2 fruit fly cellular contexts compared by ENCODE assay signal in the genomic region with DNA sequence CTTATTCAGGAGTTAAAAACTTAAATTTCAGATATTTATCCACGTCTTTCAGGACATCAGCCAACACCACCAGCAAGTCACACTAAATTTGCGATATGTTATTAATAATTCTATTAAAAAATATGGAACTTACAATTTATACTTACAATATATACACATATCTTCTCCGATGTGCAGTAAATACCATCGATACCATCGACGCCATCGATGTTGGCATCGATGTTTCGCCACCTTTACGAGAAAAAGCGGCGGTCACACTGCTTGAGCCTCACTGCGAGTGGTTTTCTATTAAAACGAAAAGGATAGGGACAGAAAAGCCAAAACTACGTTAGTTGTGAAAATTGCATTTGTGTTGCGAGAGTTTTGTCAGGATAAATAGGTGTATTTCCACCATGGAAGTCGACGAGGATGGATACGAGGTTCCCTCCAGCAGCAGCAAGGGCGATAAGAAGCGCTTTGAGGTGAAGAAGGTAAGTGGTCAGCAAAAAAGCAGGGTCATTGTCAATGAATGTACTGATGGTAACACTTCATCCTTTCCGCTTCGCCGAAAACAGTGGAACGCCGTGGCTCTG.
A peak's percentile ranks its signal among the peaks of the same experiment; 100 is the strongest.
TF ChIP-seq lines count a peak whose summit lies in the region.

TSS of gene Roc1a (plus strand) at position 249 of the 572 bp plus-strand sequence.

TF ChIP-seq in whole organism, adult, 20 proteins besides CTCF, POLR2A, EP300 and RAD21 (continued from another document):
- no peak for TF ChIP-seq CG5204 (GFP tag; optimal IDR thresholded peaks at IDR 0.05; lab: Kevin White, UChicago)
- no peak for TF ChIP-seq CG12768 (GFP tag; optimal IDR thresholded peaks at IDR 0.05; lab: Kevin White, UChicago)
- no peak for TF ChIP-seq kay (GFP tag; lab: Kevin White, UChicago; ENCODE audit: borderline replicate concordance)

TF ChIP-seq in whole organism, embryonic, 481 proteins besides CTCF, POLR2A, EP300 and RAD21 (continued from another document and continues in another):
- TF ChIP-seq cg (GFP tag; optimal IDR thresholded peaks at IDR 0.05; lab: Kevin White, UChicago): no peak
- TF ChIP-seq CG13775 (GFP tag; optimal IDR thresholded peaks at IDR 0.05; lab: Kevin White, UChicago): peak; percentile 45
- TF ChIP-seq seq (GFP tag; IDR thresholded peaks at IDR 0.05; lab: Robert Waterston, UW): no peak
- no peak for TF ChIP-seq CG31224 (GFP tag; IDR thresholded peaks at IDR 0.05; lab: Robert Waterston, UW)
- peak; percentile 85 for TF ChIP-seq CG42726 (GFP tag; IDR thresholded peaks at IDR 0.05; lab: Robert Waterston, UW; ENCODE audit: partially characterized antibody)
- peak; percentile 23 for TF ChIP-seq nmo (GFP tag; optimal IDR thresholded peaks at IDR 0.05; lab: Kevin White, UChicago)
- TF ChIP-seq gfzf (GFP tag; optimal IDR thresholded peaks at IDR 0.05; lab: Kevin White, UChicago): peak; percentile 64
- no peak for TF ChIP-seq CG10654 (GFP tag; optimal IDR thresholded peaks at IDR 0.05; lab: Kevin White, UChicago)
- peak; percentile 25 for TF ChIP-seq CG30020 (tag; optimal IDR thresholded peaks at IDR 0.05; lab: Kevin White, UChicago)
- TF ChIP-seq Scr (GFP tag; IDR thresholded peaks at IDR 0.05; lab: Robert Waterston, UW; ENCODE audit: partially characterized antibody): peak; percentile 73
- no peak for TF ChIP-seq CG13296 (GFP tag; optimal IDR thresholded peaks at IDR 0.05; lab: Kevin White, UChicago)
- TF ChIP-seq CG14710 (tag; optimal IDR thresholded peaks at IDR 0.05; lab: Kevin White, UChicago): peak; percentile 32
- no peak for TF ChIP-seq CG15601 (tag; optimal IDR thresholded peaks at IDR 0.05; lab: Kevin White, UChicago)
- TF ChIP-seq sisA (GFP tag; IDR thresholded peaks at IDR 0.05; lab: Robert Waterston, UW): no peak
- no peak for TF ChIP-seq CG5953 (GFP tag; IDR thresholded peaks at IDR 0.05; lab: Robert Waterston, UW)
- TF ChIP-seq ken (GFP tag; IDR thresholded peaks at IDR 0.05; lab: Robert Waterston, UW): no peak
- TF ChIP-seq fd64A (GFP tag; optimal IDR thresholded peaks at IDR 0.05; lab: Kevin White, UChicago): no peak
- no peak for TF ChIP-seq CG4328 (GFP tag; optimal IDR thresholded peaks at IDR 0.05; lab: Kevin White, UChicago)
- TF ChIP-seq CG1603 (tag; optimal IDR thresholded peaks at IDR 0.05; lab: Kevin White, UChicago): peak; percentile 36
- peak; percentile 76 for TF ChIP-seq CG14860 (GFP tag; IDR thresholded peaks at IDR 0.05; lab: Robert Waterston, UW; ENCODE audit: partially characterized antibody)
- no peak for TF ChIP-seq CG31365 (tag; optimal IDR thresholded peaks at IDR 0.05; lab: Kevin White, UChicago)
- TF ChIP-seq inv (GFP tag; IDR thresholded peaks at IDR 0.05; lab: Robert Waterston, UW; ENCODE audit: partially characterized antibody): peak; percentile 70
- no peak for TF ChIP-seq CG2202 (tag; optimal IDR thresholded peaks at IDR 0.05; lab: Kevin White, UChicago)
- peak; percentile 9 for TF ChIP-seq sug (tag; optimal IDR thresholded peaks at IDR 0.05; lab: Kevin White, UChicago)
- TF ChIP-seq esg (GFP tag; conservative IDR thresholded peaks at IDR 0.05; lab: Robert Waterston, UW): no peak
- no peak for TF ChIP-seq gcm (GFP tag; optimal IDR thresholded peaks at IDR 0.05; lab: Kevin White, UChicago)
- peak; percentile 71 for TF ChIP-seq CG13287 (GFP tag; IDR thresholded peaks at IDR 0.05; lab: Robert Waterston, UW; ENCODE audit: partially characterized antibody)
- no peak for TF ChIP-seq Fer1 (GFP tag; optimal IDR thresholded peaks at IDR 0.05; lab: Kevin White, UChicago)
- no peak for TF ChIP-seq Mrtf (GFP tag; IDR thresholded peaks at IDR 0.05; lab: Robert Waterston, UW)
- TF ChIP-seq HHEX (GFP tag; optimal IDR thresholded peaks at IDR 0.05; lab: Kevin White, UChicago): no peak
- peak; percentile 74 for TF ChIP-seq unc-4 (GFP tag; IDR thresholded peaks at IDR 0.05; lab: Robert Waterston, UW; ENCODE audit: partially characterized antibody)
- peak; percentile 84 for TF ChIP-seq Dref (GFP tag; IDR thresholded peaks at IDR 0.05; lab: Robert Waterston, UW)
- TF ChIP-seq MTF-1 (GFP tag; optimal IDR thresholded peaks at IDR 0.05; lab: Kevin White, UChicago; ENCODE audit: borderline replicate concordance): no peak
- no peak for TF ChIP-seq CG9609 (GFP tag; optimal IDR thresholded peaks at IDR 0.05; lab: Kevin White, UChicago)
- TF ChIP-seq Sry-δ (GFP tag; optimal IDR thresholded peaks at IDR 0.05; lab: Kevin White, UChicago): peak; percentile 53
- TF ChIP-seq CG32532 (GFP tag; IDR thresholded peaks at IDR 0.05; lab: Robert Waterston, UW): 0 out of 2 replicates have a peak, but pooled peaks have one; percentile 31
- TF ChIP-seq CG10366 (GFP tag; IDR thresholded peaks at IDR 0.05; lab: Robert Waterston, UW): no peak
- no peak for TF ChIP-seq Neu2 (GFP tag; optimal IDR thresholded peaks at IDR 0.05; lab: Kevin White, UChicago; ENCODE audit: borderline replicate concordance)
- peak; percentile 21; the same call in 1 of the 2 replicates for TF ChIP-seq slbo (GFP tag; IDR thresholded peaks at IDR 0.05; lab: Robert Waterston, UW)
- TF ChIP-seq odd (GFP tag; optimal IDR thresholded peaks at IDR 0.05; lab: Kevin White, UChicago): no peak
- no peak for TF ChIP-seq CG15011 (GFP tag; optimal IDR thresholded peaks at IDR 0.05; lab: Kevin White, UChicago)
- no peak for TF ChIP-seq lov (optimal IDR thresholded peaks at IDR 0.05; lab: Kevin White, UChicago)
- TF ChIP-seq lov (GFP tag; IDR thresholded peaks at IDR 0.05; lab: Robert Waterston, UW): no peak
- peak; percentile 68; the same call in 2 of the 3 replicates for TF ChIP-seq hb (GFP tag; IDR thresholded peaks at IDR 0.05; lab: Robert Waterston, UW; ENCODE audit: partially characterized antibody)
- peak; percentile 88 for TF ChIP-seq Opbp (GFP tag; IDR thresholded peaks at IDR 0.05; lab: Robert Waterston, UW; ENCODE audit: partially characterized antibody)
- TF ChIP-seq CG6254 (GFP tag; optimal IDR thresholded peaks at IDR 0.05; lab: Kevin White, UChicago): no peak
- TF ChIP-seq chinmo (GFP tag; IDR thresholded peaks at IDR 0.05; lab: Robert Waterston, UW; ENCODE audit: partially characterized antibody): peak; percentile 79; the same call in 3 of the 4 replicates
- peak; percentile 46 for TF ChIP-seq ato (GFP tag; IDR thresholded peaks at IDR 0.05; lab: Robert Waterston, UW; ENCODE audit: partially characterized antibody)
- peak; percentile 60; the same call in 2 of the 3 replicates for TF ChIP-seq vnd (GFP tag; IDR thresholded peaks at IDR 0.05; lab: Robert Waterston, UW; ENCODE audit: partially characterized antibody)
- 0 out of 3 replicates have a peak, but pooled peaks have one; percentile 21 for TF ChIP-seq zfh1 (GFP tag; IDR thresholded peaks at IDR 0.05; lab: Robert Waterston, UW)
- TF ChIP-seq Doc2 (GFP tag; IDR thresholded peaks at IDR 0.05; lab: Robert Waterston, UW): no peak
- TF ChIP-seq hth (optimal IDR thresholded peaks at IDR 0.05; lab: Kevin White, UChicago): no peak
- TF ChIP-seq D19A (tag; optimal IDR thresholded peaks at IDR 0.05; lab: Kevin White, UChicago): no peak
- TF ChIP-seq lab (GFP tag; optimal IDR thresholded peaks at IDR 0.05; lab: Kevin White, UChicago): no peak
- TF ChIP-seq crp (GFP tag; optimal IDR thresholded peaks at IDR 0.05; lab: Kevin White, UChicago): no peak
- no peak for TF ChIP-seq CG10431 (GFP tag; optimal IDR thresholded peaks at IDR 0.05; lab: Kevin White, UChicago)
- TF ChIP-seq org-1 (GFP tag; optimal IDR thresholded peaks at IDR 0.05; lab: Kevin White, UChicago): no peak
- peak; percentile 28; the same call in 1 of the 2 replicates for TF ChIP-seq CG2129 (GFP tag; IDR thresholded peaks at IDR 0.05; lab: Robert Waterston, UW; ENCODE audit: partially characterized antibody)
- peak in 1 of 3 experiments; percentile 13 for TF ChIP-seq lola (GFP tag; optimal IDR thresholded peaks at IDR 0.05; lab: Kevin White, UChicago)
- peak; percentile 5 for TF ChIP-seq Abd-B (GFP tag; optimal IDR thresholded peaks at IDR 0.05; lab: Kevin White, UChicago)
- peak; percentile 91 for TF ChIP-seq MESR4 (GFP tag; optimal IDR thresholded peaks at IDR 0.05; lab: Kevin White, UChicago)
- 0 out of 2 replicates have a peak, but pooled peaks have one; percentile 22 for TF ChIP-seq CG3847 (GFP tag; IDR thresholded peaks at IDR 0.05; lab: Robert Waterston, UW)
- TF ChIP-seq nerfin-2 (GFP tag; IDR thresholded peaks at IDR 0.05; lab: Robert Waterston, UW; ENCODE audit: partially characterized antibody): peak; percentile 42
- TF ChIP-seq Ets65A (GFP tag; lab: Kevin White, UChicago): peak; percentile 86
- no peak for TF ChIP-seq CG34422 (GFP tag; IDR thresholded peaks at IDR 0.05; lab: Robert Waterston, UW)
- TF ChIP-seq Bgb (GFP tag; IDR thresholded peaks at IDR 0.05; lab: Robert Waterston, UW; ENCODE audit: partially characterized antibody): peak; percentile 79
- TF ChIP-seq CG17361 (GFP tag; IDR thresholded peaks at IDR 0.05; lab: Robert Waterston, UW): peak; percentile 59; the same call in 1 of the 3 replicates
- no peak for TF ChIP-seq CG4424 (GFP tag; optimal IDR thresholded peaks at IDR 0.05; lab: Kevin White, UChicago)
- no peak for TF ChIP-seq croc (GFP tag; conservative IDR thresholded peaks at IDR 0.05; lab: Robert Waterston, UW)
- TF ChIP-seq pzg (GFP tag; optimal IDR thresholded peaks at IDR 0.05; lab: Kevin White, UChicago): peak; percentile 52
- TF ChIP-seq CG9797 (GFP tag; optimal IDR thresholded peaks at IDR 0.05; lab: Kevin White, UChicago): peak; percentile 59
- TF ChIP-seq Bdp1 (GFP tag; optimal IDR thresholded peaks at IDR 0.05; lab: Kevin White, UChicago): no peak
- TF ChIP-seq CG31388 (GFP tag; optimal IDR thresholded peaks at IDR 0.05; lab: Kevin White, UChicago): no peak
- no peak for TF ChIP-seq CG11696 (GFP tag; IDR thresholded peaks at IDR 0.05; lab: Robert Waterston, UW)
- peak; percentile 78 for TF ChIP-seq CG7963 (GFP tag; IDR thresholded peaks at IDR 0.05; lab: Robert Waterston, UW; ENCODE audit: partially characterized antibody)
- TF ChIP-seq Lhr (GFP tag; optimal IDR thresholded peaks at IDR 0.05; lab: Kevin White, UChicago): no peak
- no peak for TF ChIP-seq ro (GFP tag; IDR thresholded peaks at IDR 0.05; lab: Robert Waterston, UW)
- TF ChIP-seq CG10267 (tag; optimal IDR thresholded peaks at IDR 0.05; lab: Kevin White, UChicago): no peak
- TF ChIP-seq CG4707 (GFP tag; optimal IDR thresholded peaks at IDR 0.05; lab: Kevin White, UChicago): no peak
- peak; percentile 79 for TF ChIP-seq CG6791 (GFP tag; IDR thresholded peaks at IDR 0.05; lab: Robert Waterston, UW; ENCODE audit: partially characterized antibody)
- peak; percentile 20 for TF ChIP-seq CG13424 (tag; optimal IDR thresholded peaks at IDR 0.05; lab: Kevin White, UChicago)
- no peak for TF ChIP-seq Dek (tag; optimal IDR thresholded peaks at IDR 0.05; lab: Kevin White, UChicago)
- peak; percentile 34 for TF ChIP-seq phol (tag; optimal IDR thresholded peaks at IDR 0.05; lab: Kevin White, UChicago)
- TF ChIP-seq CG6683 (GFP tag; optimal IDR thresholded peaks at IDR 0.05; lab: Kevin White, UChicago): no peak
- TF ChIP-seq pfk (GFP tag; optimal IDR thresholded peaks at IDR 0.05; lab: Kevin White, UChicago): no peak
- TF ChIP-seq CG8924 (tag; optimal IDR thresholded peaks at IDR 0.05; lab: Kevin White, UChicago): peak; percentile 38
- peak; percentile 75 for TF ChIP-seq knrl (GFP tag; IDR thresholded peaks at IDR 0.05; lab: Robert Waterston, UW; ENCODE audit: partially characterized antibody)
- no peak for TF ChIP-seq Drgx (GFP tag; IDR thresholded peaks at IDR 0.05; lab: Robert Waterston, UW)
- TF ChIP-seq Nf-YC (tag; optimal IDR thresholded peaks at IDR 0.05; lab: Kevin White, UChicago): peak; percentile 13
- no peak for TF ChIP-seq D19B (GFP tag; optimal IDR thresholded peaks at IDR 0.05; lab: Kevin White, UChicago)
- TF ChIP-seq CG6272 (GFP tag; IDR thresholded peaks at IDR 0.05; lab: Robert Waterston, UW): no peak
- no peak for TF ChIP-seq Taf1 (GFP tag; IDR thresholded peaks at IDR 0.05; lab: Robert Waterston, UW)
- TF ChIP-seq tll (GFP tag; optimal IDR thresholded peaks at IDR 0.05; lab: Kevin White, UChicago): no peak
- no peak for TF ChIP-seq CG2120 (GFP tag; optimal IDR thresholded peaks at IDR 0.05; lab: Kevin White, UChicago)
- TF ChIP-seq Lpt (GFP tag; optimal IDR thresholded peaks at IDR 0.05; lab: Kevin White, UChicago): no peak
- peak; percentile 73 for TF ChIP-seq CG16813 (GFP tag; IDR thresholded peaks at IDR 0.05; lab: Robert Waterston, UW; ENCODE audit: partially characterized antibody)
- no peak for TF ChIP-seq gro (GFP tag; optimal IDR thresholded peaks at IDR 0.05; lab: Kevin White, UChicago)
- TF ChIP-seq Sox102F (GFP tag; optimal IDR thresholded peaks at IDR 0.05; lab: Kevin White, UChicago): no peak
- TF ChIP-seq CG8089 (GFP tag; optimal IDR thresholded peaks at IDR 0.05; lab: Kevin White, UChicago): no peak
- TF ChIP-seq Rx (GFP tag; IDR thresholded peaks at IDR 0.05; lab: Robert Waterston, UW): no peak
- no peak for TF ChIP-seq eve (GFP tag; optimal IDR thresholded peaks at IDR 0.05; lab: Kevin White, UChicago)
- no peak for TF ChIP-seq Ptx1 (GFP tag; IDR thresholded peaks at IDR 0.05; lab: Robert Waterston, UW)
- TF ChIP-seq hbn (GFP tag; IDR thresholded peaks at IDR 0.05; lab: Robert Waterston, UW; ENCODE audit: partially characterized antibody): peak; percentile 57
- peak; percentile 1 for TF ChIP-seq CG12659 (GFP tag; optimal IDR thresholded peaks at IDR 0.05; lab: Kevin White, UChicago)
- TF ChIP-seq Hr3 (GFP tag; optimal IDR thresholded peaks at IDR 0.05; lab: Kevin White, UChicago): peak; percentile 8
- no peak for TF ChIP-seq jigr1 (GFP tag; IDR thresholded peaks at IDR 0.05; lab: Robert Waterston, UW)
- no peak for TF ChIP-seq CG2889 (GFP tag; IDR thresholded peaks at IDR 0.05; lab: Robert Waterston, UW)
- no peak for TF ChIP-seq CG8388 (GFP tag; optimal IDR thresholded peaks at IDR 0.05; lab: Kevin White, UChicago)
- peak; percentile 74 for TF ChIP-seq bbx (GFP tag; IDR thresholded peaks at IDR 0.05; lab: Robert Waterston, UW; ENCODE audit: partially characterized antibody)
- TF ChIP-seq tna (GFP tag; IDR thresholded peaks at IDR 0.05; lab: Robert Waterston, UW; ENCODE audit: partially characterized antibody): peak; percentile 49; the same call in 1 of the 2 replicates
- TF ChIP-seq h (optimal IDR thresholded peaks at IDR 0.05; lab: Kevin White, UChicago): no peak
- no peak for TF ChIP-seq cad (GFP tag; optimal IDR thresholded peaks at IDR 0.05; lab: Kevin White, UChicago)
- TF ChIP-seq CG4617 (GFP tag; optimal IDR thresholded peaks at IDR 0.05; lab: Kevin White, UChicago; ENCODE audit: borderline replicate concordance): peak; percentile 67
- no peak for TF ChIP-seq Eip74EF (GFP tag; optimal IDR thresholded peaks at IDR 0.05; lab: Kevin White, UChicago)
- TF ChIP-seq Rfx (GFP tag; IDR thresholded peaks at IDR 0.05; lab: Robert Waterston, UW): peak; percentile 35; the same call in 1 of the 2 replicates
- TF ChIP-seq CG2712 (tag; optimal IDR thresholded peaks at IDR 0.05; lab: Kevin White, UChicago): peak; percentile 25
- TF ChIP-seq BEAF-32 (GFP tag; optimal IDR thresholded peaks at IDR 0.05; lab: Kevin White, UChicago): peak; percentile 78
- peak; percentile 45 for TF ChIP-seq Sin3A (optimal IDR thresholded peaks at IDR 0.05; lab: Kevin White, UChicago)
